Worm (Caenorhabditis elegans): ENCODE measurements around the gene prdm-14.

- TF ChIP-seq F44E2.7 (GFP tag; IDR thresholded peaks at IDR 0.05) (no peak), nhr-102 (tag; optimal IDR thresholded peaks at IDR 0.05) (no peak), nhr-28 (tag; optimal IDR thresholded peaks at IDR 0.05) (no peak), lim-7 (GFP tag; IDR thresholded peaks at IDR 0.05) (no peak), ceh-82 (tag; optimal IDR thresholded peaks at IDR 0.05) (no peak), ztf-11 (tag; optimal IDR thresholded peaks at IDR 0.05) (no peak), zag-1 (tag; optimal IDR thresholded peaks at IDR 0.05) (no peak), lin-13 (GFP tag; optimal IDR thresholded peaks at IDR 0.05) (no peak), snpc-4 (tag; optimal IDR thresholded peaks at IDR 0.05) (no peak), lin-15B (tag; optimal IDR thresholded peaks at IDR 0.05) (no peak), ZK546.5 (tag; optimal IDR thresholded peaks at IDR 0.05) (no peak), fos-1 (tag; optimal IDR thresholded peaks at IDR 0.05) (no peak), lsy-2 (tag; optimal IDR thresholded peaks at IDR 0.05) (no peak)
Measured at ce11 chrX:9076886-9077285, 30.9 kb downstream of the prdm-14 start, which contains the start of gene F47E1.1.

Measured in whole organism, L4 larva.